Fruit fly (Drosophila melanogaster): Measurements from ENCODE around the gene CG4408.

CG4408 gene

dm6 chr3R:23346893-23347396 lies 16.4 kb downstream of the CG4408 start:
- TF ChIP-seq tj (GFP tag; optimal IDR thresholded peaks at IDR 0.05) (no peak), CG5204 (GFP tag; optimal IDR thresholded peaks at IDR 0.05) (no peak), CG33017 (tag; optimal IDR thresholded peaks at IDR 0.05) (no peak), cic (GFP tag; optimal IDR thresholded peaks at IDR 0.05) (no peak), CG1620 (GFP tag; optimal IDR thresholded peaks at IDR 0.05) (no peak), ovo (GFP tag; optimal IDR thresholded peaks at IDR 0.05) (no peak), kay (GFP tag; ENCODE audit: borderline replicate concordance) (no peak), cnc (optimal IDR thresholded peaks at IDR 0.05) (no peak), CG14711 (tag; optimal IDR thresholded peaks at IDR 0.05) (no peak), Crg-1 (GFP tag; optimal IDR thresholded peaks at IDR 0.05) (no peak), Clk (GFP tag; optimal IDR thresholded peaks at IDR 0.05) (no peak), Mnt (GFP tag; optimal IDR thresholded peaks at IDR 0.05) (no peak), CG12768 (GFP tag; optimal IDR thresholded peaks at IDR 0.05) (no peak)

DNA sequence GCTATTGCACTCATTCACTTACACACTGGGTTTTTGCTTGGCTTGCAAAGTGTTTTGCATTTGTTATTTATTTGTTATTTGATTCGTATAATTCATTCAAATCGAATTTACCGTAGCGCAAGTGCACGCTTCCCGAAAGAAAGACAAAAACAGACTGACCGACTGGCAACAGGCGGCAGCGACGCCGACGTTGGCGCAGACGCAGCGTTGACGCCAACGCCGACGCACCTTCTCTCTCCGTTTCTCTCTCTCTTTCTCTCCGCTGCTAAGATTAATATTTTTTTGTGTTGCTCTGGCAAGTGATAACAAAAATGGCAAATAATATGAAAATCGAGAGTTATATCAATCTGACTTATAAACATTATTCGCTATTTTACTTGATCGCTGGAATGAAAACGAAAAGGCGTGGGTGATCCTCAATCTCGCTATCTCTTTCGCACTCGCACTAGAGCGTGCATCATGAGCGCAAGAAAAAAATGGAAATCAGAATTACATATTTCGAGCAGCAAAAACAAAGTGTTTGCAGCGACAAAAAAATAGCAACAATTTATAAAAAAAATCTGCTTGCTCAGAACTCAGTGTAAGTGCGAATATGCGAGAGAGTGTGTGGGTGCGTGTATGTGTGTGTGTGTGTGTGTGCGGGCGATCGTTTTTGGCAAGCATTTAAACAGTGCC lies 17.2 kb downstream of the CG4408 start, which contains the start of gene pnt:
Gene pnt (minus strand): TSS at position 161 of the 675 bp plus-strand sequence.
- TF ChIP-seq CG7101 (tag; optimal IDR thresholded peaks at IDR 0.05), result no peak
- TF ChIP-seq tj (GFP tag; optimal IDR thresholded peaks at IDR 0.05), result peak; percentile 30
- TF ChIP-seq bab1 (GFP tag; optimal IDR thresholded peaks at IDR 0.05), result no peak
- TF ChIP-seq CG1620 (GFP tag; optimal IDR thresholded peaks at IDR 0.05), result no peak
- peak; percentile 95 for TF ChIP-seq cic (GFP tag; optimal IDR thresholded peaks at IDR 0.05)

DNA sequence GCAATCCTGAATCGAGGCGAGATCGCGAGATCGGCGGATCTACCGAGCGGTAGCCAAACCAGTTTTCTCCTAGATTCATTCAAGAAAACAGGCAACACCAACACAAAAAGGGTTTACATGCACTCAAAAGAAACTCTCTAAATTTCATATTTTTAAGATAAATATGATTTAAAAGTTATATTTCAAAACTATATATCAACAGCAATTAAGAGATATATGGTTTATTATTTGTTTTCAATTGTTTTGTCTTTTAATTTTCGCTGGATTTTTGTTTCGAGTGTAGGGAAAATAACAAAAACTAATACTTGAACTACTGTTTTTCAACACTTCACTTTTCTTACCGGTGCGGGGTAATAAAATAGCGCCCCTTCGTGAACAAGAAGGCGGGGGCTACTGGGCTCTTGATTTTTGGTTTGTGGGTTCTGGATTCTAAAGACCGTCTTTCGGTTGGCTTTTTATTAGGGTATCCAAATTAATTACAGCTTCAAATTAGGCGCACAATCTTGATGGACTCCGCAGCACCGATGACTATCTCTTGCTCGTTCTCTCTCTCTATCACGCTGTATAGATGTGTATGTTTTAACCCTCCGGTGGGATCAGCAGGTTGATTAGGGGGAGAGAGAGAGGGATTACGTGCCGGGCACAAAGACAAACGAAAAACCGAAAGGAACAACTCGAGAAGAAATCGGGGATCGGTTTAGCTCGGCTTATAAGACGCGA lies 18.2 kb downstream of the CG4408 start:
- TF ChIP-seq CG7101 (tag; optimal IDR thresholded peaks at IDR 0.05) (no peak), toe (GFP tag; optimal IDR thresholded peaks at IDR 0.05) (no peak), bab1 (GFP tag; optimal IDR thresholded peaks at IDR 0.05) (no peak), CG5204 (GFP tag; optimal IDR thresholded peaks at IDR 0.05) (no peak), ovo (GFP tag; optimal IDR thresholded peaks at IDR 0.05) (no peak), CG1620 (GFP tag; optimal IDR thresholded peaks at IDR 0.05) (no peak), CG33017 (tag; optimal IDR thresholded peaks at IDR 0.05) (no peak), cnc (optimal IDR thresholded peaks at IDR 0.05) (no peak)

dm6 chr3R:23343707-23344310 lies 19.6 kb downstream of the CG4408 start:
- TF ChIP-seq Hr96 (GFP tag; optimal IDR thresholded peaks at IDR 0.05), result no peak
- TF ChIP-seq CG11617 (GFP tag; optimal IDR thresholded peaks at IDR 0.05), result no peak
- no peak for TF ChIP-seq CG7045 (GFP tag; optimal IDR thresholded peaks at IDR 0.05)
- no peak for TF ChIP-seq toe (GFP tag; optimal IDR thresholded peaks at IDR 0.05)
- TF ChIP-seq CG1620 (GFP tag; optimal IDR thresholded peaks at IDR 0.05), result no peak
- no peak for TF ChIP-seq cnc (optimal IDR thresholded peaks at IDR 0.05)
- TF ChIP-seq CG5204 (GFP tag; optimal IDR thresholded peaks at IDR 0.05), result no peak
- TF ChIP-seq CG7101 (tag; optimal IDR thresholded peaks at IDR 0.05), result no peak
- TF ChIP-seq bab1 (GFP tag; optimal IDR thresholded peaks at IDR 0.05), result no peak
- no peak for TF ChIP-seq ovo (GFP tag; optimal IDR thresholded peaks at IDR 0.05)
- no peak for TF ChIP-seq tj (GFP tag; optimal IDR thresholded peaks at IDR 0.05)
- TF ChIP-seq pad (GFP tag; optimal IDR thresholded peaks at IDR 0.05), result no peak

DNA sequence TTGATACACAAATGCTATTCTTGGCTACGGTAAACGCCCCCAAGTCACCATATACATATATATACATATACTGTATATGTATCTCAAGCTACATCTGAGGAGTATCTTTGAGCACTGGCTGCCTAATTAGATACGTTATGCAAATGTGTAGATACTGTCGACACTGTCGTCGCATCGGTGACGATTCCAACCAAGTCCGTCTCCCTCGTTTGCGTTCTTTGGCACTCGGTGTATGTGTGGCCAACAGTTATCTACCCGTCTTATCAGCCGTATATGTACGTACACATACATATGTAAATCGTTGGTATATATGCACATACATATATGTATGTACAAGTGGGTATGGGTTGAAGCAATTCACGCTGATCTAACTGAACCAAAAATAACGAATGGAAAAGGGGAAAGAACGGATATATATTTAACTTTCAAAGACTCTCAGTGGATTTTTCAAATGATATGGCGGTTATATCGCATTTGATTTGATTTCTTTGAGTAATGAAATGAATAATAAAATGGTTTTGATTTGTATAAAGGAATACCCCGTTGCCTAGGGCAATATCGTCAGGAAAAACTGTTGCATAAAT lies 21.5 kb downstream of the CG4408 start:
- TF ChIP-seq cnc (optimal IDR thresholded peaks at IDR 0.05) (no peak), CG7045 (GFP tag; optimal IDR thresholded peaks at IDR 0.05) (no peak), CG12768 (GFP tag; optimal IDR thresholded peaks at IDR 0.05) (no peak), cic (GFP tag; optimal IDR thresholded peaks at IDR 0.05) (peak; percentile 28), CG33017 (tag; optimal IDR thresholded peaks at IDR 0.05) (no peak), pad (GFP tag; optimal IDR thresholded peaks at IDR 0.05) (no peak), CG11617 (GFP tag; optimal IDR thresholded peaks at IDR 0.05) (no peak)

DNA sequence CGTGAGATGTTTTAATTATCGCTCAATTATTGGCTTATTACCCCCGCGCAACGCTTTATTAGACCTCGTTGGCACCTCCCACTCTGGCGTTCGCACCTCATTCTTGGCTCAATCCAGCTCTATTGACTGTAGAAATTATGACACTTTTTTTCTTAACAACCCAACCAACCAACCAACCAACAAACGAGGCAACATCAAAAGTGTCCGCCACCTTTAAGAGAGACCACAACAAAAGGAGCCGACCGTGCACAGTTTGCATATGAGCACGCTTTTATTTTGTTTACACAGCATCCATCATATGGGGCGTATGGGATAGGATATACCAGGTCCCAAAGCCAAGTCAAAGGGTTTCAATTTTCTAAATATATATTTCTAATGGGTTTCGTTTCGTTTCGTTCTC lies 22.8 kb downstream of the CG4408 start:
- TF ChIP-seq CG12768 (GFP tag; optimal IDR thresholded peaks at IDR 0.05) (no peak), CG33017 (tag; optimal IDR thresholded peaks at IDR 0.05) (no peak), bab1 (GFP tag; optimal IDR thresholded peaks at IDR 0.05) (no peak), Hr96 (GFP tag; optimal IDR thresholded peaks at IDR 0.05) (no peak), CG7101 (tag; optimal IDR thresholded peaks at IDR 0.05) (no peak), ovo (GFP tag; optimal IDR thresholded peaks at IDR 0.05) (no peak), cic (GFP tag; optimal IDR thresholded peaks at IDR 0.05) (no peak), CG5204 (GFP tag; optimal IDR thresholded peaks at IDR 0.05) (no peak)

Data from whole organism, adult.